Worm (Caenorhabditis elegans): Measurements from ENCODE around the gene col-19.
A peak's percentile ranks its signal among the peaks of the same experiment; 100 is the strongest.

Gene col-19

DNA sequence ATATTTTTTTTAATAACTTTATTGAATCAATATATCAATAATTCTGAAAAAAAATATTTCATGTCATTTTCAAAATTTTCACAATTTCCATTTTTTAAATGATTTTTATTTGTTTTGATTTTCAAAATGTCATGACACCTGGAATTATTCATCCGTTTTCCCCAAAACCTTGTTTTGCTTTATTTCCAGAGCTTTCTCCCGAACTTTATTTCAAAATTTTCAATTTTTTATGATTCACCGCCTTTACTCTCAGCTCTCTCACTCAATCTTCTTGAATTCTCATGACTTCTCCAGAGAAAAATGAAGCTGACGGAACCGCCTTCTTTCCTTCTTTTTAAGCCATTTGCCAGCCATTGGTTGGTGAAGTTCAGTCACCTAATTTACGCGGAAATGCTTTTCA lies 16.9 kb upstream of the col-19 start, which contains the start of gene R04A9.1:
Gene R04A9.1, plus strand, starts transcription at position 301 of the 400 bp plus-strand sequence.
- no peak for TF ChIP-seq mxl-3 (GFP tag; optimal IDR thresholded peaks at IDR 0.05)
- TF ChIP-seq Y5F2A.4 (GFP tag; optimal IDR thresholded peaks at IDR 0.05), result no peak
- TF ChIP-seq arid-1 (GFP tag; conservative IDR thresholded peaks at IDR 0.05), result no peak
- no peak for TF ChIP-seq lsy-2 (tag; optimal IDR thresholded peaks at IDR 0.05)
- TF ChIP-seq F44E2.7 (GFP tag; IDR thresholded peaks at IDR 0.05), result no peak
- no peak for TF ChIP-seq nhr-41 (GFP tag; IDR thresholded peaks at IDR 0.05)
- no peak for TF ChIP-seq ceh-32 (tag; optimal IDR thresholded peaks at IDR 0.05; ENCODE audit: poor library complexity)
- no peak for TF ChIP-seq cey-2 (tag; optimal IDR thresholded peaks at IDR 0.05; ENCODE audit: borderline replicate concordance, insufficient read depth)

DNA sequence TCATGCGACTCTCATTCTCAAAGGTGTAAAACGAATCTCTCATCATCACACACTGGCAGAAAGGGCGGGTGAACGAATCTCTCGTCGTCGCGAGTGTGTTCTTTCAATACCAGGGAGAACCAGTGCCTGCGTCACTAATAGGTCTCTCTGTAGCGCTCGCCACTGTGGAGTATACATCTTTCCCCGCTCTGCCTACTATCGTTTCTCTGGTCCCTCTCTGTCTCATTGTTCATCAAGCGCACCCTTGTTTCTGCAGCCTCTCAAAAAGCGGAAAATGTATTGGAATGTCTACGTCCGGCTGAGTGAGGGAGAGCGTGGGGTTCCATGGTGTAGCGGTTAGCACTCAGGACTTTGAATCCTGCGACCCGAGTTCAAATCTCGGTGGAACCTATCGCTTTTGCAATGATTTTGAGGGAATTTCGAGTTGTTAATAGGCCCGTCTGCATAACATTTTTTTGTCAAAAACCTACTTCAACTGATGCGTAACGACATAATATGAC lies 11.4 kb upstream of the col-19 start:
- TF ChIP-seq saeg-2 (GFP tag; IDR thresholded peaks at IDR 0.05) (no peak), egl-43 (GFP tag; IDR thresholded peaks at IDR 0.05) (peak; percentile 95), ceh-44 (GFP tag; IDR thresholded peaks at IDR 0.05) (no peak), nhr-11 (tag; optimal IDR thresholded peaks at IDR 0.05) (peak; percentile 81), ces-1 (GFP tag; optimal IDR thresholded peaks at IDR 0.05) (no peak), pqm-1 (tag; optimal IDR thresholded peaks at IDR 0.05) (no peak), daf-16 (GFP tag; optimal IDR thresholded peaks at IDR 0.05) (peak; percentile 77 to 88), daf-16 (tag; optimal IDR thresholded peaks at IDR 0.05) (peak; percentile 91), snpc-4 (tag; optimal IDR thresholded peaks at IDR 0.05) (no peak), cey-2 (tag; optimal IDR thresholded peaks at IDR 0.05; ENCODE audit: borderline replicate concordance, insufficient read depth) (no peak), ctbp-1 (GFP tag; IDR thresholded peaks at IDR 0.05) (peak; percentile 87), T26A8.4 (GFP tag; IDR thresholded peaks at IDR 0.05) (peak; percentile 96), D1046.2 (GFP tag; IDR thresholded peaks at IDR 0.05) (peak; percentile 89), zip-11 (GFP tag; IDR thresholded peaks at IDR 0.05) (no peak), ceh-82 (tag; optimal IDR thresholded peaks at IDR 0.05) (no peak), snpc-1.2 (GFP tag; IDR thresholded peaks at IDR 0.05) (0 out of 2 replicates have a peak, but pooled peaks have one; percentile 70), lin-1 (GFP tag; IDR thresholded peaks at IDR 0.05) (peak; percentile 65), ZK546.5 (tag; optimal IDR thresholded peaks at IDR 0.05) (peak in 1 of 2 experiments; percentile 26), mep-1 (tag; optimal IDR thresholded peaks at IDR 0.05) (peak; percentile 97), vab-7 (GFP tag; IDR thresholded peaks at IDR 0.05) (peak; percentile 81), dmd-9 (GFP tag; IDR thresholded peaks at IDR 0.05) (peak; percentile 81), zfp-2 (tag; optimal IDR thresholded peaks at IDR 0.05) (peak; percentile 59), ceh-20 (GFP tag; IDR thresholded peaks at IDR 0.05) (peak; percentile 79), mxl-2 (GFP tag; conservative IDR thresholded peaks at IDR 0.05) (no peak), duxl-1 (tag; optimal IDR thresholded peaks at IDR 0.05; ENCODE audit: poor library complexity) (peak; percentile 92), lim-7 (GFP tag; IDR thresholded peaks at IDR 0.05) (peak; percentile 87), F10B5.3 (tag; optimal IDR thresholded peaks at IDR 0.05) (peak; percentile 88), lsy-2 (tag; optimal IDR thresholded peaks at IDR 0.05) (peak; percentile 86 to 88), fos-1 (tag; optimal IDR thresholded peaks at IDR 0.05) (peak; percentile 67), aha-1 (tag) (peak; percentile 97), ceh-62 (tag; optimal IDR thresholded peaks at IDR 0.05) (no peak), unc-62 (GFP tag; optimal IDR thresholded peaks at IDR 0.05 in 1 of 2) (peak in 1 of 2 experiments; percentile 90), unc-62 (tag; optimal IDR thresholded peaks at IDR 0.05) (no peak), dve-1 (tag; optimal IDR thresholded peaks at IDR 0.05; ENCODE audit: insufficient read depth) (no peak), hmg-1.1 (GFP tag; IDR thresholded peaks at IDR 0.05) (peak; percentile 98), T20F7.1 (GFP tag; optimal IDR thresholded peaks at IDR 0.05) (peak; percentile 85), mdt-29 (GFP tag; IDR thresholded peaks at IDR 0.05) (peak; percentile 72; the same call in 1 of the 2 replicates), F26F4.8 (GFP tag; conservative IDR thresholded peaks at IDR 0.05) (peak; percentile 63; the same call in 1 of the 2 replicates), daf-8 (GFP tag; IDR thresholded peaks at IDR 0.05) (no peak), mes-2 (tag; optimal IDR thresholded peaks at IDR 0.05; ENCODE audit: poor library complexity, severe bottlenecking) (peak; percentile 83), dpl-1 (GFP tag; optimal IDR thresholded peaks at IDR 0.05) (peak; percentile 60), nhr-102 (tag; optimal IDR thresholded peaks at IDR 0.05) (peak; percentile 96), aly-2 (tag; optimal IDR thresholded peaks at IDR 0.05) (no peak)

All from whole organism, L4 larva.